Fruit fly (Drosophila melanogaster) whole organism, embryonic: ENCODE measurements around the gene CG42716.

Experiments
- Adf1 ChIP-seq: fragments of 200-800 bp; sonication (Bioruptor generic); IDR thresholded peaks from 2 replicates; pipeline ENCODE4 v1.3.6; 2022; ENCODE audit warnings: missing biosample characterization, missing genetic modification characterization
- CG12299 ChIP-seq: fragments of 200-800 bp; sonication (Bioruptor generic); optimal IDR thresholded peaks from 2 replicates; lab custom pipeline; 2018; ENCODE audit warnings: missing biosample characterization, mild to moderate bottlenecking, missing genetic modification characterization
- CG15601 ChIP-seq: fragments of 200-800 bp; sonication (Bioruptor generic); optimal IDR thresholded peaks from 3 replicates; lab custom pipeline; 2019; ENCODE audit warnings: missing biosample characterization, mild to moderate bottlenecking, missing genetic modification characterization, moderate library complexity
- CG17829 ChIP-seq: fragments of 200-800 bp; optimal IDR thresholded peaks from 2 replicates; lab custom pipeline; 2019; ENCODE audit warnings: missing biosample characterization, mild to moderate bottlenecking, missing genetic modification characterization, moderate library complexity
- CG30403 ChIP-seq: fragments of 200-800 bp; sonication (Bioruptor generic); optimal IDR thresholded peaks from 3 replicates; lab custom pipeline; 2016; ENCODE audit warnings: missing biosample characterization, missing genetic modification characterization
- Fer1 ChIP-seq: fragments of 200-800 bp; sonication (Bioruptor generic); optimal IDR thresholded peaks from 2 replicates; lab custom pipeline; 2017; ENCODE audit warnings: missing biosample characterization, mild to moderate bottlenecking, missing genetic modification characterization
- Gug ChIP-seq: fragments of 200-800 bp; sonication (Bioruptor generic); IDR thresholded peaks from 4 replicates; pipeline ENCODE4 v1.3.6; 2022; ENCODE audit warnings: missing biosample characterization, missing genetic modification characterization
- Nf-YA ChIP-seq: fragments of 200-800 bp; sonication (Bioruptor generic); IDR thresholded peaks from 2 replicates; pipeline ENCODE4 v1.3.6; 2022; ENCODE audit warnings: missing biosample characterization, missing genetic modification characterization
- Scr ChIP-seq: fragments of 200-800 bp; sonication (Bioruptor generic); IDR thresholded peaks from 2 replicates; pipeline ENCODE4 v1.3.6; 2022; ENCODE audit warnings: missing biosample characterization, missing genetic modification characterization; ENCODE audit not compliant: partially characterized antibody
- abd-A ChIP-seq: fragments of 200-800 bp; sonication (Bioruptor generic); optimal IDR thresholded peaks from 3 replicates; lab custom pipeline; 2019; ENCODE audit warnings: missing biosample characterization, mild to moderate bottlenecking, missing genetic modification characterization, moderate library complexity
- lov ChIP-seq, 2 experiments: fragments of 200-800 bp in 1 of 2; fragments of >200 bp in 1 of 2; sonication (Bioruptor generic) in 1 of 2; IDR thresholded peaks in 1 of 2; optimal IDR thresholded peaks in 1 of 2; 2 replicates in 1 of 2; 3 replicates in 1 of 2; pipeline versions ENCODE4 v1.3.6 to Lab custom; 2017 to 2022; ENCODE audit warnings: missing biosample characterization in 1 of 2, missing genetic modification characterization in 1 of 2
- slou ChIP-seq: fragments of 200-800 bp; sonication (Bioruptor generic); optimal IDR thresholded peaks from 3 replicates; lab custom pipeline; 2016; ENCODE audit warnings: missing biosample characterization, missing genetic modification characterization

DNA sequence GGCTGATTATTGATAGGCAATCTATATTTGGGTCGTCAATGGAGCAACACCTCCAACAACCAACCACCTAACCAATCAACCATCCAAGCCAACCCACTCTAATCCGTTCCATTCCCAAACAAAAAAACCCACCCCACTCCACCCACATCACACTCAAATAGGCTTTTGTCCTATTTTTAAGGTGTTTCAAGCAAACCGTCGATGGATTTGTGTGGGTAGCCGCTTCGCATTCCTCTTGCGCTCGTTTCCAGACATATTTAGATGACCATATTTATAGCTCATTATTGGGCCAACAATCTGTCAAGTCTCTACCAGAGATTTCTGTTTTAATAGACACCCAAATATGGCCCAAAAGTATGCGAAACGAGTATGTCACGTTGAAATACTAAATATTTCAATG is 35.4 kb upstream of the CG42716 start:
- no peak for TF ChIP-seq CG17829 (tag; lab: Kevin White, UChicago)
- no peak for TF ChIP-seq slou
- TF ChIP-seq Fer1 (GFP tag; lab: Kevin White, UChicago) = no peak
- TF ChIP-seq CG30403 (GFP tag; lab: Kevin White, UChicago) = no peak
- no peak for TF ChIP-seq CG12299
- no peak for TF ChIP-seq Adf1 (GFP tag; lab: Robert Waterston, UW)
- no peak for TF ChIP-seq lov (optimal IDR thresholded peaks at IDR 0.05; lab: Kevin White, UChicago)
- TF ChIP-seq lov (GFP tag; IDR thresholded peaks at IDR 0.05; lab: Robert Waterston, UW) = no peak
- TF ChIP-seq Nf-YA = no peak
- no peak for TF ChIP-seq Scr
- TF ChIP-seq CG15601 = no peak
- TF ChIP-seq abd-A (tag; lab: Kevin White, UChicago) = no peak
- no peak for TF ChIP-seq Gug (GFP tag; lab: Robert Waterston, UW)
